Worm (Caenorhabditis elegans) whole organism, L1 larva: Measurements from ENCODE around the gene C30G7.2.

Experiments used
- C04F5.9 ChIP-seq: sonication (generic microtip); optimal IDR thresholded peaks from 2 replicates; lab custom pipeline; 2016; ENCODE audit warnings: missing genetic modification characterization, missing compliant biosample characterization
- C16A3.4 ChIP-seq: fragments of 150-350 bp; optimal IDR thresholded peaks from 2 replicates; lab custom pipeline; 2014; ENCODE audit warnings: missing biosample characterization, missing genetic modification characterization
- C34B4.2 ChIP-seq: sonication (generic microtip); optimal IDR thresholded peaks from 2 replicates; lab custom pipeline; 2017; ENCODE audit warnings: mild to moderate bottlenecking, missing genetic modification characterization, missing compliant biosample characterization
- alr-1 ChIP-seq: fragments of 200-800 bp; sonication (Bioruptor generic); optimal IDR thresholded peaks from 2 replicates; lab custom pipeline; 2018; ENCODE audit warnings: borderline replicate concordance, mild to moderate bottlenecking, missing genetic modification characterization, missing compliant biosample characterization
- aly-2 ChIP-seq: fragments of 150-350 bp; optimal IDR thresholded peaks from 2 replicates; lab custom pipeline; 2014; ENCODE audit warnings: missing biosample characterization, missing genetic modification characterization
- blmp-1 ChIP-seq: fragments of 150-350 bp; optimal IDR thresholded peaks from 2 replicates; lab custom pipeline; 2014; ENCODE audit warnings: missing biosample characterization, missing genetic modification characterization
- ceh-8 ChIP-seq: fragments of 200-800 bp; sonication (Bioruptor generic); optimal IDR thresholded peaks from 2 replicates; lab custom pipeline; 2018; ENCODE audit warnings: mild to moderate bottlenecking, missing genetic modification characterization, moderate library complexity, missing compliant biosample characterization
- ceh-88 ChIP-seq: fragments of 200-800 bp; sonication (Bioruptor generic); IDR thresholded peaks from 2 replicates; pipeline ENCODE4 v1.3.6; 2022; ENCODE audit warnings: missing genetic modification characterization, missing compliant biosample characterization
- ces-1 ChIP-seq: fragments of 150-350 bp; optimal IDR thresholded peaks from 2 replicates; lab custom pipeline; 2014; ENCODE audit warnings: missing biosample characterization, missing genetic modification reagents, missing genetic modification characterization
- dpl-1 ChIP-seq, 3 experiments: fragments of 150-350 bp in 2 of 3; sonication (generic microtip) in 1 of 3; optimal IDR thresholded peaks; 2 replicates each; lab custom pipeline; 2014 to 2017; ENCODE audit warnings: missing biosample characterization in 3 of 3, missing genetic modification characterization in 3 of 3, missing genetic modification reagents in 3 of 3
- efl-1 ChIP-seq, 4 experiments: fragments of 150-350 bp; optimal IDR thresholded peaks in 3 of 4; peaks in 1 of 4; 1 replicate in 1 of 4; 2 replicates in 3 of 4; lab custom pipeline; 2014; ENCODE audit warnings: missing biosample characterization in 2 of 4, missing genetic modification characterization in 2 of 4, missing genetic modification reagents in 2 of 4
- efl-3 ChIP-seq: fragments of 200-800 bp; sonication (Bioruptor generic); optimal IDR thresholded peaks from 2 replicates; lab custom pipeline; 2018; ENCODE audit warnings: mild to moderate bottlenecking, missing genetic modification characterization, missing compliant biosample characterization
- egl-13 ChIP-seq: sonication (generic microtip); optimal IDR thresholded peaks from 2 replicates; lab custom pipeline; 2016; ENCODE audit warnings: missing genotype, missing genetic modification reagents, missing genetic modification characterization, missing compliant biosample characterization
- egl-27 ChIP-seq, 2 experiments: fragments of 150-350 bp in 1 of 2; sonication (generic microtip); optimal IDR thresholded peaks; 3 replicates each; lab custom pipeline; 2017 to 2018; ENCODE audit warnings: missing biosample characterization in 2 of 2, missing genetic modification characterization in 2 of 2, missing genetic modification reagents in 2 of 2
- elt-3 ChIP-seq, 6 experiments: fragments of 150-350 bp in 1 of 6; sonication (generic microtip); optimal IDR thresholded peaks; 2 replicates each; lab custom pipeline; 2017 to 2018; ENCODE audit warnings: missing biosample characterization in 6 of 6, missing genetic modification characterization in 6 of 6, inconsistent platforms in 1 of 6
- ets-5 ChIP-seq: fragments of 200-800 bp; sonication (Bioruptor generic); IDR thresholded peaks from 2 replicates; pipeline ENCODE4 v1.3.6; 2022; ENCODE audit warnings: missing genetic modification characterization, missing compliant biosample characterization
- fkh-4 ChIP-seq: sonication (generic microtip); optimal IDR thresholded peaks from 2 replicates; lab custom pipeline; 2016; ENCODE audit warnings: missing compliant biosample characterization, missing genetic modification characterization, borderline replicate concordance
- fkh-8 ChIP-seq: sonication (generic microtip); optimal IDR thresholded peaks from 2 replicates; lab custom pipeline; 2016; ENCODE audit warnings: mild to moderate bottlenecking, missing genetic modification characterization, missing compliant biosample characterization
- grh-1 ChIP-seq: fragments of 200-800 bp; sonication (Bioruptor generic); IDR thresholded peaks from 2 replicates; pipeline ENCODE4 v1.3.6; 2022; ENCODE audit warnings: missing genetic modification reagents, missing genetic modification characterization, missing compliant biosample characterization
- hlh-17 ChIP-seq: fragments of 200-800 bp; sonication (Bioruptor generic); optimal IDR thresholded peaks from 2 replicates; lab custom pipeline; 2018; ENCODE audit warnings: missing genetic modification characterization, mild to moderate bottlenecking, missing compliant biosample characterization, moderate library complexity, borderline replicate concordance
- mab-9 ChIP-seq: fragments of 200-800 bp; sonication (Bioruptor generic); IDR thresholded peaks from 2 replicates; pipeline ENCODE4 v1.3.6; 2022; ENCODE audit warnings: missing genetic modification reagents, missing genetic modification characterization, missing compliant biosample characterization
- mef-2 ChIP-seq: fragments of 150-350 bp; optimal IDR thresholded peaks from 2 replicates; lab custom pipeline; 2014; ENCODE audit warnings: missing biosample characterization, missing genetic modification characterization
- mep-1 ChIP-seq: fragments of 150-350 bp; optimal IDR thresholded peaks from 2 replicates; lab custom pipeline; 2014; ENCODE audit warnings: missing biosample characterization, missing genetic modification characterization
- nhr-12 ChIP-seq: sonication (generic microtip); optimal IDR thresholded peaks from 2 replicates; lab custom pipeline; 2017; ENCODE audit warnings: missing biosample characterization, missing genetic modification characterization
- nhr-20 ChIP-seq: sonication (generic microtip); optimal IDR thresholded peaks from 2 replicates; lab custom pipeline; 2016; ENCODE audit warnings: mild to moderate bottlenecking, missing genetic modification characterization, missing compliant biosample characterization
- nhr-237 ChIP-seq: fragments of 150-350 bp; optimal IDR thresholded peaks from 2 replicates; lab custom pipeline; 2014; ENCODE audit warnings: missing biosample characterization, missing genetic modification characterization
- nhr-47 ChIP-seq: sonication (generic microtip); optimal IDR thresholded peaks from 2 replicates; lab custom pipeline; 2016; ENCODE audit warnings: mild to moderate bottlenecking, missing genetic modification characterization, moderate library complexity, missing compliant biosample characterization
- nhr-84 ChIP-seq: sonication (generic microtip); optimal IDR thresholded peaks from 2 replicates; lab custom pipeline; 2017; ENCODE audit warnings: missing biosample characterization, missing genetic modification characterization
- pqm-1 ChIP-seq: sonication (generic microtip); optimal IDR thresholded peaks from 3 replicates; lab custom pipeline; 2017; ENCODE audit warnings: missing biosample characterization, missing genetic modification characterization
- rnt-1 ChIP-seq: sonication (generic microtip); optimal IDR thresholded peaks from 2 replicates; lab custom pipeline; 2016; ENCODE audit warnings: mild to moderate bottlenecking, missing genetic modification characterization, moderate library complexity, missing compliant biosample characterization
- sptf-1 ChIP-seq: fragments of 150-350 bp; optimal IDR thresholded peaks from 2 replicates; lab custom pipeline; 2014; ENCODE audit warnings: missing biosample characterization, missing genetic modification characterization
- vab-15 ChIP-seq: sonication (generic microtip); optimal IDR thresholded peaks from 2 replicates; lab custom pipeline; 2017; ENCODE audit warnings: missing genotype, mild to moderate bottlenecking, missing genetic modification characterization, missing compliant biosample characterization
- ztf-4 ChIP-seq: fragments of 150-350 bp; optimal IDR thresholded peaks from 2 replicates; lab custom pipeline; 2014; ENCODE audit warnings: missing biosample characterization, missing genetic modification characterization

The C30G7.2 gene

DNA sequence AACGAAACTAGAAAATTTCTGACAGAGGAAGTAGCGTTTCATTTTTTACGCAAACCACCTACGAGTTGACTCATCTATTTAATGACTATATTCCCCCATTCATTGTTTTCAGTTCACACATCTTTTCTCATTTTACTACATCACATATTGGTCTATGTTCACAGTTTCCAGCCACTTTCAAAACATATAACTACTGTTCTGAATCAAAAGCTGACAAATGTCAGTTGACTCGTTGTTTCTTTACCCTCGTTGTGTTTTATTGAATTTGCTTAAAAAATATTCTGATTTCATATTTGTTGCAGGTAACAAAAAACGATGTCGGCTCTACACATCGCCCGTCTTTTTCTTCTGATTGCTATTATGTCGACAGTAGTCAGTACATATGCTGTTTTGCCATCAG is 34.4 kb downstream of the C30G7.2 start, which contains the start of gene nlp-59:
TSS of gene nlp-59 (plus strand) at position 301 of the 400 bp plus-strand sequence.
- TF ChIP-seq blmp-1 (tag; lab: Kevin White, UChicago): no peak
- TF ChIP-seq ceh-88 (GFP tag; lab: Robert Waterston, UW): no peak
- TF ChIP-seq elt-3 (tag; optimal IDR thresholded peaks at IDR 0.05; lab: Kevin White, UChicago): no peak
- TF ChIP-seq nhr-12 (tag; lab: Kevin White, UChicago): no peak
- no peak for TF ChIP-seq C16A3.4 (tag; lab: Kevin White, UChicago)
- no peak for TF ChIP-seq C04F5.9
- TF ChIP-seq grh-1: no peak
- TF ChIP-seq nhr-47 (tag; lab: Kevin White, UChicago): no peak
- no peak for TF ChIP-seq mep-1
- TF ChIP-seq dpl-1 (GFP tag; optimal IDR thresholded peaks at IDR 0.05; lab: Kevin White, UChicago): no peak
- TF ChIP-seq, all 84 proteins: peak for 0

DNA sequence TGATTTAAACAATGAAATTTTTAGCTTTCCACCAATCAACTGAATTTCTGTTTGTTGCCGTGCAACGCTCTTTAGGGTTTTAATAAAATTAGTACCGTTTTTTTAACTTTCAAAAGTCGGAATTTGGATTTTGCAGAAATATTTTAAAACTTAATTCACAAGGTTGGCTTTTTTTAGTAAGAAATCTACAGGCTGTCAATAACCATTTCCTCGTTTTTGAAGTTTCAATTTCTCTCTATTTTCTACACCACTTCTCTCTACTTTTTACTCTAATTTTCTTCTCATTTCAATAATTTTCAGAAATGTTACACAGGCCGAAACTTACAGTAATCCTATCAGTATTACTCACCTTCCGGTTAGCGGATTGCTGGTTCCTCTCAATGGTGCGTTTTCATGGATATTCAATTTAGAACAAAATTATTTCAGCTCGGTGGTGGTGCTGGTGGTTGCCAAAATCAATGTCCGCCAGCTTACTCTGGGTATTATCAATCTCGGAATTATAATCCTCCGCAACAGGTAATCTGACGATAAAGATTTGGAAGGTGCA is 41.6 kb downstream of the C30G7.2 start, which contains the start of the genes grd-12 and F02D8.1:
TSS of gene grd-12 (plus strand) at position 301 of the 547 bp plus-strand sequence.
TSS of gene F02D8.1 (minus strand) at position 497 of the 547 bp plus-strand sequence.
- TF ChIP-seq egl-27 (tag; optimal IDR thresholded peaks at IDR 0.05; lab: Kevin White, UChicago) (no peak), ces-1 (no peak), C34B4.2 (tag; lab: Kevin White, UChicago) (no peak), mef-2 (no peak), ceh-8 (GFP tag; lab: Kevin White, UChicago) (no peak), hlh-17 (no peak), mep-1 (no peak), vab-15 (tag; lab: Kevin White, UChicago) (no peak), efl-3 (GFP tag; lab: Kevin White, UChicago) (no peak), pqm-1 (tag; lab: Kevin White, UChicago) (no peak), efl-1 (optimal IDR thresholded peaks at IDR 0.05; lab: Kevin White, UChicago) (no peak), efl-1 (GFP tag; optimal IDR thresholded peaks at IDR 0.05 in 1 of 2; lab: Kevin White, UChicago) (no peak), alr-1 (tag; lab: Kevin White, UChicago) (no peak), egl-13 (tag; lab: Kevin White, UChicago) (no peak)

DNA sequence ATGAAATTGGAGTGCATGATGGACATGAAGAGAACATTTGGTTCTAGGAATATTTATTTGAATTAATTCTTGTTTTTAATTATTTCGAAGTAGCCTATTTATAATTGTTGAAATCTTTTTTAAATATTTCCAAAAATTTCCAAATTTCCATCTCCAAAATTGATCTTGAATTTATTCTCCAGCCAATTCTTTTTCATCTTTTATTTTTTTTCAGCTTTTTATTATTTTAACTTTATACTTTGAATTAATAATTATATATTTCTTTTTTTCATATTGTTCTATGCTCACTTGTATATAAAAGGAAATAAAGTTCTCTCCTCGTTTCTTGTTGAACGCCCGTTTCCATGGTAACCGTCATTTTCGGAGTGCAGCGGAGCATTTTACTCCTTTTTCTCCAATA is 43.2 kb downstream of the C30G7.2 start, which contains the start of gene xbx-1:
TSS of gene xbx-1 (plus strand) at position 301 of the 400 bp plus-strand sequence.
- TF ChIP-seq fkh-8 (tag; lab: Kevin White, UChicago) (peak; percentile 19), pqm-1 (tag; lab: Kevin White, UChicago) (no peak), nhr-84 (tag; lab: Kevin White, UChicago) (no peak), sptf-1 (tag; lab: Kevin White, UChicago) (no peak), mab-9 (GFP tag; lab: Robert Waterston, UW) (no peak), ets-5 (no peak), ztf-4 (tag; lab: Kevin White, UChicago) (no peak), nhr-20 (tag; lab: Kevin White, UChicago) (no peak), blmp-1 (tag; lab: Kevin White, UChicago) (no peak)
- TF ChIP-seq, all 84 proteins: peak for 1

DNA sequence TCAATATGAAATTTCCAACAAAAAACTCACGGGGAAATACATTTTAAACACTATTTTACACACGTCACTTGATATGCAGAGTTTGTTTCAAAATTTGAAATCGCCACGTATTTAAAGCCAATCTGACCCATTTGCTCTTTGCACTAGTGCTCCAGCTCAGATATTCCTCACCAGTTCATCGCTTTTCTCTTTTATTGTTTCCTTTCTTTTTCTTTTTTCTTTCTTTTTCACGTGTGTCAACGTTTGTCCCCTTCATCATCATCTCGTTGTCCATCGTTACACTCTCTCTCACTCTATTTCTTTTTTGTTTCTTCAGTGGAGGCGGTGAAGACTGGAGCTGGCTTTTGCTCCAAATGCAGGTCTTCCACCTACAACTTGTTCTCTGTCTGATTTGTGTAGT is 47.9 kb downstream of the C30G7.2 start, which contains the start of gene F02D8.4:
TSS of gene F02D8.4 (plus strand) at position 301 of the 400 bp plus-strand sequence.
- no peak for TF ChIP-seq fkh-4 (tag; lab: Kevin White, UChicago)
- TF ChIP-seq efl-1 (optimal IDR thresholded peaks at IDR 0.05; lab: Kevin White, UChicago): no peak
- TF ChIP-seq efl-1 (GFP tag; optimal IDR thresholded peaks at IDR 0.05 in 1 of 2; lab: Kevin White, UChicago): peak in 1 of 2 experiments; percentile 51
- TF ChIP-seq nhr-237 (tag; lab: Kevin White, UChicago): no peak
- TF ChIP-seq blmp-1 (tag; lab: Kevin White, UChicago): peak; percentile 44
- no peak for TF ChIP-seq C34B4.2 (tag; lab: Kevin White, UChicago)
- TF ChIP-seq aly-2 (tag; lab: Kevin White, UChicago): no peak
- peak; percentile 29 for TF ChIP-seq rnt-1 (tag; lab: Kevin White, UChicago)
